Worm (Caenorhabditis elegans) whole organism, young adult: Measurements from ENCODE around the gene F23F12.13.

ENCODE experiments used
- B0019.2 ChIP-seq: fragments of 200-800 bp; sonication (Bioruptor generic); conservative IDR thresholded peaks from 2 replicates; pipeline ENCODE4 v1.3.6; 2022; ENCODE audit warnings: missing genetic modification reagents, missing genetic modification characterization, missing compliant biosample characterization
- B0035.1 ChIP-seq: sonication (generic microtip); optimal IDR thresholded peaks from 2 replicates; lab custom pipeline; 2016; ENCODE audit warnings: missing genetic modification characterization, mild to moderate bottlenecking, missing compliant biosample characterization, missing genotype, missing genetic modification reagents
- B0261.1 ChIP-seq: sonication (generic microtip); optimal IDR thresholded peaks from 2 replicates; lab custom pipeline; 2016; ENCODE audit warnings: mild to moderate bottlenecking, missing genetic modification characterization, moderate library complexity, missing compliant biosample characterization
- C06A6.2 ChIP-seq: fragments of 200-800 bp; sonication (Bioruptor generic); conservative IDR thresholded peaks from 2 replicates; pipeline ENCODE4 v1.3.6; 2022; ENCODE audit warnings: missing genetic modification characterization, missing compliant biosample characterization
- F10E7.11 ChIP-seq: sonication (generic microtip); optimal IDR thresholded peaks from 2 replicates; lab custom pipeline; 2017; ENCODE audit warnings: mild to moderate bottlenecking, missing genetic modification characterization, moderate library complexity, missing compliant biosample characterization
- F39B2.1 ChIP-seq: fragments of 200-800 bp; sonication (Bioruptor generic); IDR thresholded peaks from 2 replicates; pipeline ENCODE4 v1.3.6; 2022; ENCODE audit warnings: missing genetic modification reagents, missing genetic modification characterization, missing compliant biosample characterization
- K12H6.12 ChIP-seq: fragments of 200-800 bp; sonication (Bioruptor generic); optimal IDR thresholded peaks from 2 replicates; lab custom pipeline; 2018; ENCODE audit warnings: mild to moderate bottlenecking, missing genetic modification characterization, missing compliant biosample characterization
- T26A5.8 ChIP-seq: sonication (generic microtip); optimal IDR thresholded peaks from 2 replicates; lab custom pipeline; 2016; ENCODE audit warnings: missing genetic modification characterization, missing compliant biosample characterization
- Y53G8AR.9 ChIP-seq: fragments of 200-800 bp; sonication (Bioruptor generic); conservative IDR thresholded peaks from 2 replicates; pipeline ENCODE4 v1.3.6; 2022; ENCODE audit warnings: missing genetic modification reagents, missing genetic modification characterization, missing compliant biosample characterization
- Y56A3A.18 ChIP-seq: fragments of 200-800 bp; sonication (Bioruptor generic); IDR thresholded peaks from 2 replicates; pipeline ENCODE4 v1.3.6; 2022; ENCODE audit warnings: missing genetic modification reagents, missing genetic modification characterization, missing compliant biosample characterization
- Y79H2A.3 ChIP-seq: fragments of 200-800 bp; sonication (Bioruptor generic); conservative IDR thresholded peaks from 2 replicates; pipeline ENCODE4 v1.3.6; 2022; ENCODE audit warnings: missing genetic modification reagents, missing genetic modification characterization, missing compliant biosample characterization
- Y95B8A.8 ChIP-seq: fragments of 200-800 bp; sonication (Bioruptor generic); IDR thresholded peaks from 2 replicates; pipeline ENCODE4 v1.3.6; 2022; ENCODE audit warnings: missing genetic modification reagents, missing genetic modification characterization, missing compliant biosample characterization
- ZK185.1 ChIP-seq: sonication (generic microtip); optimal IDR thresholded peaks from 2 replicates; lab custom pipeline; 2016; ENCODE audit warnings: mild to moderate bottlenecking, missing genetic modification characterization, missing compliant biosample characterization; ENCODE audit not compliant: poor library complexity, severe bottlenecking
- akir-1 ChIP-seq: fragments of 200-800 bp; sonication (Bioruptor generic); optimal IDR thresholded peaks from 2 replicates; lab custom pipeline; 2018; ENCODE audit warnings: mild to moderate bottlenecking, missing genetic modification characterization, moderate library complexity, missing compliant biosample characterization
- attf-3 ChIP-seq: fragments of 200-800 bp; sonication (Bioruptor generic); conservative IDR thresholded peaks from 2 replicates; pipeline ENCODE4 v1.3.6; 2022; ENCODE audit warnings: missing genetic modification reagents, missing genetic modification characterization, missing compliant biosample characterization
- bed-2 ChIP-seq: fragments of 200-800 bp; sonication (Bioruptor generic); IDR thresholded peaks from 2 replicates; pipeline ENCODE4 v1.3.6; 2022; ENCODE audit warnings: missing genetic modification reagents, missing genetic modification characterization, missing compliant biosample characterization
- ceh-58 ChIP-seq: fragments of 200-800 bp; sonication (Bioruptor generic); IDR thresholded peaks from 2 replicates; pipeline ENCODE4 v1.3.6; 2022; ENCODE audit warnings: missing genetic modification characterization, missing compliant biosample characterization
- dpff-1 ChIP-seq: sonication (generic microtip); optimal IDR thresholded peaks from 2 replicates; lab custom pipeline; 2017; ENCODE audit warnings: mild to moderate bottlenecking, missing genetic modification characterization, missing compliant biosample characterization
- dpl-1 ChIP-seq: fragments of 150-350 bp; optimal IDR thresholded peaks from 2 replicates; lab custom pipeline; 2014; ENCODE audit warnings: missing biosample characterization, missing genetic modification reagents, missing genetic modification characterization
- efl-1 ChIP-seq: fragments of 150-350 bp; optimal IDR thresholded peaks from 2 replicates; lab custom pipeline; 2014; ENCODE audit warnings: missing biosample characterization, missing genetic modification reagents, missing genetic modification characterization
- ekl-4 ChIP-seq: fragments of 200-800 bp; sonication (Bioruptor generic); IDR thresholded peaks from 2 replicates; pipeline ENCODE4 v1.3.6; 2022; ENCODE audit warnings: missing genetic modification reagents, missing genetic modification characterization, missing compliant biosample characterization
- ets-4 ChIP-seq: fragments of 200-800 bp; sonication (Bioruptor generic); optimal IDR thresholded peaks from 2 replicates; lab custom pipeline; 2018; ENCODE audit warnings: mild to moderate bottlenecking, missing genetic modification characterization, missing compliant biosample characterization
- gei-17 ChIP-seq: fragments of 200-800 bp; sonication (Bioruptor generic); optimal IDR thresholded peaks from 2 replicates; lab custom pipeline; 2018; ENCODE audit warnings: mild to moderate bottlenecking, missing genetic modification characterization, missing compliant biosample characterization
- hsf-1 ChIP-seq: fragments of 200-800 bp; sonication (Bioruptor generic); IDR thresholded peaks from 2 replicates; pipeline ENCODE4 v1.3.6; 2022; ENCODE audit warnings: missing genetic modification reagents, missing genetic modification characterization, missing compliant biosample characterization
- let-607 ChIP-seq, 2 experiments: fragments of 200-800 bp in 1 of 2; sonication (Bioruptor generic) in 1 of 2; sonication (generic microtip) in 1 of 2; optimal IDR thresholded peaks; 2 replicates each; lab custom pipeline; 2016 to 2018; ENCODE audit warnings: mild to moderate bottlenecking in 2 of 2, missing compliant biosample characterization in 2 of 2, missing genetic modification characterization in 2 of 2, moderate library complexity in 2 of 2, missing genotype in 1 of 2
- lir-1 ChIP-seq: fragments of 200-800 bp; sonication (Bioruptor generic); conservative IDR thresholded peaks from 2 replicates; pipeline ENCODE4 v1.3.6; 2022; ENCODE audit warnings: missing genetic modification reagents, missing genetic modification characterization, missing compliant biosample characterization
- mcd-1 ChIP-seq: fragments of 200-800 bp; sonication (Bioruptor generic); IDR thresholded peaks from 2 replicates; pipeline ENCODE4 v1.3.6; 2022; ENCODE audit warnings: missing genetic modification reagents, missing genetic modification characterization, missing compliant biosample characterization
- mes-4 ChIP-seq: sonication (generic microtip); optimal IDR thresholded peaks from 2 replicates; lab custom pipeline; 2016; ENCODE audit warnings: missing genotype, missing genetic modification characterization, missing compliant biosample characterization
- mxl-1 ChIP-seq: sonication (generic microtip); optimal IDR thresholded peaks from 2 replicates; lab custom pipeline; 2016; ENCODE audit warnings: missing genetic modification characterization, missing compliant biosample characterization
- nhr-120 ChIP-seq: fragments of 200-800 bp; sonication (Bioruptor generic); IDR thresholded peaks from 2 replicates; pipeline ENCODE4 v1.3.6; 2022; ENCODE audit warnings: missing genetic modification characterization, missing compliant biosample characterization
- nhr-179 ChIP-seq: sonication (generic microtip); optimal IDR thresholded peaks from 2 replicates; lab custom pipeline; 2016; ENCODE audit warnings: mild to moderate bottlenecking, missing genetic modification characterization, missing compliant biosample characterization
- nhr-27 ChIP-seq: fragments of 200-800 bp; sonication (Bioruptor generic); optimal IDR thresholded peaks from 2 replicates; lab custom pipeline; 2018; ENCODE audit warnings: mild to moderate bottlenecking, missing genetic modification characterization, moderate library complexity, missing compliant biosample characterization
- nhr-90 ChIP-seq: sonication (generic microtip); optimal IDR thresholded peaks from 2 replicates; lab custom pipeline; 2016; ENCODE audit warnings: missing genotype, mild to moderate bottlenecking, missing genetic modification characterization, missing compliant biosample characterization
- repo-1 ChIP-seq: sonication (generic microtip); optimal IDR thresholded peaks from 2 replicates; lab custom pipeline; 2017; ENCODE audit warnings: mild to moderate bottlenecking, missing genetic modification characterization, missing compliant biosample characterization
- snpc-1.3 ChIP-seq: sonication (generic microtip); optimal IDR thresholded peaks from 2 replicates; lab custom pipeline; 2017; ENCODE audit warnings: missing genetic modification characterization, mild to moderate bottlenecking, missing compliant biosample characterization, antibody characterized with exemption, moderate library complexity, missing genotype, missing genetic modification reagents; ENCODE audit not compliant: insufficient read depth
- snpc-3.4 ChIP-seq: sonication (generic microtip); optimal IDR thresholded peaks from 2 replicates; lab custom pipeline; 2017; ENCODE audit warnings: missing genetic modification characterization, mild to moderate bottlenecking, missing compliant biosample characterization, antibody characterized with exemption, moderate library complexity, missing genotype, missing genetic modification reagents
- snpc-4 ChIP-seq, 5 experiments: fragments of 150-350 bp in 1 of 5; sonication (generic microtip) in 4 of 5; optimal IDR thresholded peaks; 2 replicates each; lab custom pipeline; 2014 to 2018; ENCODE audit warnings: missing genetic modification characterization in 5 of 5, missing biosample characterization in 3 of 5, antibody characterized with exemption in 2 of 5, mild to moderate bottlenecking in 2 of 5, missing compliant biosample characterization in 2 of 5, missing genotype in 2 of 5, moderate library complexity in 2 of 5, missing genetic modification reagents in 1 of 5
- tbx-9 ChIP-seq: sonication (generic microtip); optimal IDR thresholded peaks from 2 replicates; lab custom pipeline; 2016; ENCODE audit warnings: borderline replicate concordance, missing genetic modification characterization, inconsistent platforms, missing compliant biosample characterization
- tlf-1 ChIP-seq: fragments of 200-800 bp; sonication (Bioruptor generic); optimal IDR thresholded peaks from 2 replicates; lab custom pipeline; 2018; ENCODE audit warnings: mild to moderate bottlenecking, missing genetic modification characterization, missing compliant biosample characterization
- unc-130 ChIP-seq: sonication (generic microtip); optimal IDR thresholded peaks from 2 replicates; lab custom pipeline; 2016; ENCODE audit warnings: missing genetic modification reagents, missing genetic modification characterization, missing compliant biosample characterization
- zim-3 ChIP-seq: sonication (generic microtip); optimal IDR thresholded peaks from 2 replicates; lab custom pipeline; 2017; ENCODE audit warnings: mild to moderate bottlenecking, missing genetic modification characterization, moderate library complexity, missing compliant biosample characterization
- ztf-25 ChIP-seq: fragments of 200-800 bp; sonication (Bioruptor generic); IDR thresholded peaks from 2 replicates; pipeline ENCODE4 v1.3.6; 2022; ENCODE audit warnings: missing genetic modification reagents, missing genetic modification characterization, missing compliant biosample characterization
- ztf-26 ChIP-seq: sonication (generic microtip); optimal IDR thresholded peaks from 2 replicates; lab custom pipeline; 2017; ENCODE audit warnings: missing genetic modification characterization, missing compliant biosample characterization

Gene F23F12.13

ce11 chrIII:6462610-6463009 is 32.9 kb upstream of the F23F12.13 start, which contains the start of gene T26A5.8 (continued):
- peak; percentile 13 for TF ChIP-seq ztf-26 (tag; lab: Kevin White, UChicago)
- peak; percentile 7 for TF ChIP-seq nhr-90 (tag; lab: Kevin White, UChicago)
- TF ChIP-seq B0035.1 (tag; lab: Kevin White, UChicago) = no peak
- peak; percentile 41 for TF ChIP-seq snpc-1.3 (tag; lab: Kevin White, UChicago)
- TF ChIP-seq tlf-1 = peak; percentile 11
- TF ChIP-seq repo-1 (tag; lab: Kevin White, UChicago) = peak; percentile 44

- TF ChIP-seq nhr-90 (tag; lab: Kevin White, UChicago) (no peak), K12H6.12 (tag; lab: Kevin White, UChicago) (no peak), Y53G8AR.9 (GFP tag; lab: Robert Waterston, UW) (0 out of 2 replicates have a peak, but pooled peaks have one; percentile 15)
Observed at ce11 chrIII:6463679-6464078, 31.8 kb upstream of the F23F12.13 start, which contains the start of gene dlc-1. dlc-1 (minus strand) TSS chrIII:6463779.

ce11 chrIII:6464113-6464571 is 31.3 kb upstream of the F23F12.13 start:
- peak; percentile 53 for TF ChIP-seq B0035.1 (tag; lab: Kevin White, UChicago)
- TF ChIP-seq unc-130 = no peak
- no peak for TF ChIP-seq mxl-1 (tag; lab: Kevin White, UChicago)
- TF ChIP-seq tbx-9 = no peak
- no peak for TF ChIP-seq nhr-27 (tag; lab: Kevin White, UChicago)
- peak; percentile 30 for TF ChIP-seq ZK185.1 (tag; lab: Kevin White, UChicago)
- TF ChIP-seq bed-2 = no peak
- TF ChIP-seq attf-3 = peak; percentile 68
- TF ChIP-seq zim-3 (tag; lab: Kevin White, UChicago) = peak; percentile 72
- no peak for TF ChIP-seq snpc-4 (GFP tag; optimal IDR thresholded peaks at IDR 0.05; lab: Kevin White, UChicago)
- TF ChIP-seq snpc-4 (tag; optimal IDR thresholded peaks at IDR 0.05; lab: Kevin White, UChicago) = peak in 3 of 4 experiments; percentile 66 to 69 (median 67)
- TF ChIP-seq akir-1 (GFP tag; lab: Kevin White, UChicago) = peak; percentile 62
- TF ChIP-seq mes-4 (tag; lab: Kevin White, UChicago) = no peak
- TF ChIP-seq ceh-58 (GFP tag; lab: Robert Waterston, UW) = 0 out of 2 replicates have a peak, but pooled peaks have one; percentile 16
- peak; percentile 82 for TF ChIP-seq T26A5.8 (tag; lab: Kevin White, UChicago)
- TF ChIP-seq Y56A3A.18 (GFP tag; lab: Robert Waterston, UW) = no peak
- peak; percentile 61 for TF ChIP-seq dpl-1 (GFP tag; lab: Kevin White, UChicago)
- TF ChIP-seq snpc-3.4 = no peak
- TF ChIP-seq ekl-4 (GFP tag; lab: Robert Waterston, UW) = peak; percentile 89
- no peak for TF ChIP-seq F39B2.1 (GFP tag; lab: Robert Waterston, UW)
- peak; percentile 84; the same call in 1 of the 2 replicates for TF ChIP-seq Y79H2A.3 (GFP tag; lab: Robert Waterston, UW)
- TF ChIP-seq let-607 (tag; optimal IDR thresholded peaks at IDR 0.05; lab: Kevin White, UChicago) = peak; percentile 83 to 87
- TF ChIP-seq gei-17 (GFP tag; lab: Kevin White, UChicago) = no peak
- peak; percentile 47; the same call in 1 of the 2 replicates for TF ChIP-seq ztf-25
- TF ChIP-seq mcd-1 = peak; percentile 89
- TF ChIP-seq nhr-179 = no peak
- TF ChIP-seq lir-1 (GFP tag; lab: Robert Waterston, UW) = peak; percentile 74
- peak; percentile 80 for TF ChIP-seq hsf-1 (GFP tag; lab: Robert Waterston, UW)
- TF ChIP-seq efl-1 (GFP tag; lab: Kevin White, UChicago) = peak; percentile 86
- no peak for TF ChIP-seq nhr-120 (GFP tag; lab: Robert Waterston, UW)
- TF ChIP-seq Y95B8A.8 (GFP tag; lab: Robert Waterston, UW) = peak; percentile 94
- TF ChIP-seq B0261.1 (tag; lab: Kevin White, UChicago) = peak; percentile 14
- no peak for TF ChIP-seq F10E7.11 (tag; lab: Kevin White, UChicago)
- peak; percentile 86 for TF ChIP-seq ets-4
- peak; percentile 86 for TF ChIP-seq C06A6.2
- TF ChIP-seq tlf-1 = peak; percentile 89
- TF ChIP-seq dpff-1 = no peak
- TF ChIP-seq B0019.2 = 0 out of 2 replicates have a peak, but pooled peaks have one; percentile 17
